Worm (Caenorhabditis elegans) whole organism, L1 larva: ENCODE measurements around the gene zip-12.
A peak's percentile ranks its signal among the peaks of the same experiment; 100 is the strongest.

Source experiments
- C16A3.4 ChIP-seq: fragments of 150-350 bp; optimal IDR thresholded peaks from 2 replicates; lab custom pipeline; 2014; ENCODE audit warnings: missing biosample characterization, missing genetic modification characterization
- aly-2 ChIP-seq: fragments of 150-350 bp; optimal IDR thresholded peaks from 2 replicates; lab custom pipeline; 2014; ENCODE audit warnings: missing biosample characterization, missing genetic modification characterization
- ces-1 ChIP-seq: fragments of 150-350 bp; optimal IDR thresholded peaks from 2 replicates; lab custom pipeline; 2014; ENCODE audit warnings: missing biosample characterization, missing genetic modification reagents, missing genetic modification characterization
- efl-1 ChIP-seq, 4 experiments: fragments of 150-350 bp; optimal IDR thresholded peaks in 3 of 4; peaks in 1 of 4; 1 replicate in 1 of 4; 2 replicates in 3 of 4; lab custom pipeline; 2014; ENCODE audit warnings: missing biosample characterization in 2 of 4, missing genetic modification characterization in 2 of 4, missing genetic modification reagents in 2 of 4
- hpl-2 ChIP-seq: fragments of 150-350 bp; optimal IDR thresholded peaks from 2 replicates; lab custom pipeline; 2014; ENCODE audit warnings: missing biosample characterization, missing genetic modification reagents, missing genetic modification characterization
- lin-15B ChIP-seq: fragments of 150-350 bp; sonication (generic microtip); optimal IDR thresholded peaks from 3 replicates; lab custom pipeline; 2014; ENCODE audit warnings: missing biosample characterization, missing genetic modification characterization
- mep-1 ChIP-seq: fragments of 150-350 bp; optimal IDR thresholded peaks from 2 replicates; lab custom pipeline; 2014; ENCODE audit warnings: missing biosample characterization, missing genetic modification characterization
- nhr-20 ChIP-seq: sonication (generic microtip); optimal IDR thresholded peaks from 2 replicates; lab custom pipeline; 2016; ENCODE audit warnings: mild to moderate bottlenecking, missing genetic modification characterization, missing compliant biosample characterization
- nhr-47 ChIP-seq: sonication (generic microtip); optimal IDR thresholded peaks from 2 replicates; lab custom pipeline; 2016; ENCODE audit warnings: mild to moderate bottlenecking, missing genetic modification characterization, moderate library complexity, missing compliant biosample characterization
- pqm-1 ChIP-seq: sonication (generic microtip); optimal IDR thresholded peaks from 3 replicates; lab custom pipeline; 2017; ENCODE audit warnings: missing biosample characterization, missing genetic modification characterization
- rnt-1 ChIP-seq: sonication (generic microtip); optimal IDR thresholded peaks from 2 replicates; lab custom pipeline; 2016; ENCODE audit warnings: mild to moderate bottlenecking, missing genetic modification characterization, moderate library complexity, missing compliant biosample characterization
- xbp-1 ChIP-seq: sonication (generic microtip); optimal IDR thresholded peaks from 2 replicates; lab custom pipeline; 2016; ENCODE audit warnings: missing genetic modification characterization, missing compliant biosample characterization

The zip-12 gene

DNA sequence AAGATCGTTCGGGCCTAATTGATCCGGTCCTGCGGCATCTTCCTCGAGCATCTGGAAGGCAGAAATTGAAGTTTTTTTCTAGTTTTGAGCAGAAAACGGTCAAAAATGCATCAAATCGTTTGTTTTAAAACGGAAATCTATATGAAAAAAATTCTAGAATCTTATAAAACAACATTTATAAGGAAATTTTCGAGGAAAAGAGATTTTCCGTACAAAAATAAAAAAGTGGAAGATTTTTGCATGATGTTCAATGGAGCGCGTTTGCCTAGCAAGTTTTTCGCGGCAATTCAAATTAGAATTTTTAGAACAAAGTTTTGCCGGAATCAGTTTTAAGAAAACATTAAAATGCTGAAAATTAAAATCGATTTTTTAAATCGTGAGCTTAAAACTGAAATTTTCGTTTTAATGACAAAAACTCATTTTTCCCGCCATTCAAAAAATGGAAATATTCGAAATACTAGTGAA lies 49.5 kb downstream of the zip-12 start, which contains the start of gene pph-4.2 (continued):
- TF ChIP-seq ces-1 (GFP tag; lab: Kevin White, UChicago) (no peak), nhr-20 (peak; percentile 28), nhr-47 (tag; lab: Kevin White, UChicago) (peak; percentile 49), lin-15B (tag; lab: Kevin White, UChicago) (peak; percentile 42), hpl-2 (GFP tag; lab: Kevin White, UChicago) (no peak), aly-2 (no peak), mep-1 (tag; lab: Kevin White, UChicago) (peak; percentile 43), pqm-1 (tag; lab: Kevin White, UChicago) (no peak), rnt-1 (tag; lab: Kevin White, UChicago) (peak; percentile 57), xbp-1 (peak; percentile 7), efl-1 (optimal IDR thresholded peaks at IDR 0.05; lab: Kevin White, UChicago) (peak; percentile 81 to 93), efl-1 (GFP tag; optimal IDR thresholded peaks at IDR 0.05 in 1 of 2; lab: Kevin White, UChicago) (peak; percentile 92 to 99), C16A3.4 (tag; lab: Kevin White, UChicago) (peak; percentile 43)
